Worm (Caenorhabditis elegans) whole organism, L4 larva: ENCODE results near the gene sam-4.

Experiments used
- F10B5.3 ChIP-seq: sonication (generic microtip); optimal IDR thresholded peaks from 2 replicates; lab custom pipeline; 2016; ENCODE audit warnings: mild to moderate bottlenecking, missing genetic modification characterization, missing compliant biosample characterization
- F26F4.8 ChIP-seq: fragments of 200-800 bp; sonication (Bioruptor generic); conservative IDR thresholded peaks from 2 replicates; pipeline ENCODE4 v1.3.6; 2022; ENCODE audit warnings: missing genetic modification characterization, missing compliant biosample characterization
- F37D6.2 ChIP-seq: sonication (generic microtip); optimal IDR thresholded peaks from 2 replicates; lab custom pipeline; 2016; ENCODE audit warnings: mild to moderate bottlenecking, missing genetic modification characterization, missing compliant biosample characterization
- F44E2.7 ChIP-seq: fragments of 200-800 bp; sonication (Bioruptor generic); IDR thresholded peaks from 2 replicates; pipeline ENCODE4 v2.1.2; 2022; ENCODE audit warnings: missing genetic modification characterization, missing compliant biosample characterization
- T26A8.4 ChIP-seq: fragments of 200-800 bp; sonication (Bioruptor generic); IDR thresholded peaks from 2 replicates; pipeline ENCODE4 v1.3.6; 2022; ENCODE audit warnings: missing genetic modification characterization, missing compliant biosample characterization
- Y48G9A.11 ChIP-seq: fragments of 200-800 bp; sonication (Bioruptor generic); IDR thresholded peaks from 2 replicates; pipeline ENCODE4 v1.3.6; 2022; ENCODE audit warnings: missing genetic modification reagents, missing genetic modification characterization, missing compliant biosample characterization
- Y75B8A.6 ChIP-seq: fragments of 200-800 bp; sonication (Bioruptor generic); IDR thresholded peaks from 2 replicates; pipeline ENCODE4 v1.3.6; 2022; ENCODE audit warnings: missing genetic modification reagents, missing genetic modification characterization, missing compliant biosample characterization
- aha-1 ChIP-seq: fragments of 150-350 bp; peaks from one replicate; lab custom pipeline; 2014; ENCODE audit warnings: missing biosample characterization, missing genetic modification characterization
- arid-1 ChIP-seq: fragments of 200-800 bp; sonication (Bioruptor generic); conservative IDR thresholded peaks from 2 replicates; pipeline ENCODE4 v1.3.6; 2022; ENCODE audit warnings: missing genetic modification reagents, missing genetic modification characterization, missing compliant biosample characterization
- ceh-20 ChIP-seq: fragments of 200-800 bp; sonication (Bioruptor generic); IDR thresholded peaks from 2 replicates; pipeline ENCODE4 v1.3.6; 2022; ENCODE audit warnings: missing genetic modification reagents, missing genetic modification characterization, missing compliant biosample characterization
- ceh-32 ChIP-seq: sonication (generic microtip); optimal IDR thresholded peaks from 2 replicates; lab custom pipeline; 2016; ENCODE audit warnings: mild to moderate bottlenecking, missing genetic modification characterization, missing compliant biosample characterization; ENCODE audit not compliant: poor library complexity
- ceh-62 ChIP-seq: sonication (generic microtip); optimal IDR thresholded peaks from 2 replicates; lab custom pipeline; 2017; ENCODE audit warnings: missing biosample characterization, missing genetic modification characterization
- ces-1 ChIP-seq: fragments of 150-350 bp; sonication (generic microtip); optimal IDR thresholded peaks from 4 replicates; lab custom pipeline; 2014; ENCODE audit warnings: missing biosample characterization, missing genetic modification reagents, missing genetic modification characterization
- cey-2 ChIP-seq: sonication (generic microtip); optimal IDR thresholded peaks from 3 replicates; lab custom pipeline; 2017; ENCODE audit warnings: missing genetic modification characterization, mild to moderate bottlenecking, missing compliant biosample characterization, antibody characterized with exemption, borderline replicate concordance; ENCODE audit not compliant: insufficient read depth
- daf-12 ChIP-seq: fragments of 150-350 bp; optimal IDR thresholded peaks from 2 replicates; lab custom pipeline; 2014; ENCODE audit warnings: missing biosample characterization, missing genetic modification reagents, missing genetic modification characterization
- daf-16 ChIP-seq, 3 experiments: sonication (generic microtip); optimal IDR thresholded peaks; 2 replicates each; lab custom pipeline; 2016 to 2017; ENCODE audit warnings: missing genetic modification characterization in 3 of 3, missing genetic modification reagents in 3 of 3, mild to moderate bottlenecking in 2 of 3, missing compliant biosample characterization in 2 of 3, missing biosample characterization in 1 of 3, moderate library complexity in 1 of 3
- daf-19 ChIP-seq: fragments of 200-800 bp; sonication (Bioruptor generic); conservative IDR thresholded peaks from 2 replicates; pipeline ENCODE4 v1.3.6; 2022; ENCODE audit warnings: missing genetic modification characterization, missing compliant biosample characterization
- dmd-6 ChIP-seq: fragments of 200-800 bp; sonication (Bioruptor generic); IDR thresholded peaks from 2 replicates; pipeline ENCODE4 v1.3.6; 2022; ENCODE audit warnings: missing genetic modification reagents, missing genetic modification characterization, missing compliant biosample characterization
- dmd-8 ChIP-seq: fragments of 200-800 bp; sonication (Bioruptor generic); IDR thresholded peaks from 2 replicates; pipeline ENCODE4 v1.3.6; 2022; ENCODE audit warnings: missing genetic modification characterization, missing compliant biosample characterization
- dmd-9 ChIP-seq: fragments of 200-800 bp; sonication (Bioruptor generic); IDR thresholded peaks from 2 replicates; pipeline ENCODE4 v1.3.6; 2022; ENCODE audit warnings: missing genetic modification reagents, missing genetic modification characterization, missing compliant biosample characterization
- dpl-1 ChIP-seq: fragments of 150-350 bp; optimal IDR thresholded peaks from 2 replicates; lab custom pipeline; 2014; ENCODE audit warnings: missing biosample characterization, missing genetic modification reagents, missing genetic modification characterization
- duxl-1 ChIP-seq: sonication (generic microtip); optimal IDR thresholded peaks from 2 replicates; lab custom pipeline; 2016; ENCODE audit warnings: mild to moderate bottlenecking, missing genetic modification characterization, moderate library complexity, missing compliant biosample characterization; ENCODE audit not compliant: poor library complexity
- egl-27 ChIP-seq: sonication (generic microtip); optimal IDR thresholded peaks from 3 replicates; lab custom pipeline; 2017; ENCODE audit warnings: missing biosample characterization, missing genetic modification reagents, missing genetic modification characterization
- egl-43 ChIP-seq: fragments of 200-800 bp; sonication (Bioruptor generic); IDR thresholded peaks from 2 replicates; pipeline ENCODE4 v1.3.6; 2022; ENCODE audit warnings: missing genetic modification reagents, missing genetic modification characterization, missing compliant biosample characterization
- fos-1 ChIP-seq: fragments of 150-350 bp; optimal IDR thresholded peaks from 2 replicates; lab custom pipeline; 2014; ENCODE audit warnings: missing biosample characterization, missing genetic modification characterization
- hlh-11 ChIP-seq: fragments of 200-800 bp; sonication (Bioruptor generic); optimal IDR thresholded peaks from 2 replicates; lab custom pipeline; 2018; ENCODE audit warnings: mild to moderate bottlenecking, missing genetic modification characterization, missing compliant biosample characterization
- jun-1 ChIP-seq: fragments of 150-350 bp; optimal IDR thresholded peaks from 2 replicates; lab custom pipeline; 2014; ENCODE audit warnings: missing biosample characterization, missing genetic modification reagents, missing genetic modification characterization
- lin-13 ChIP-seq: fragments of 150-350 bp; optimal IDR thresholded peaks from 2 replicates; lab custom pipeline; 2014; ENCODE audit warnings: missing biosample characterization, missing genetic modification reagents, missing genetic modification characterization
- lin-15B ChIP-seq: fragments of 150-350 bp; sonication (generic microtip); optimal IDR thresholded peaks from 3 replicates; lab custom pipeline; 2014; ENCODE audit warnings: missing biosample characterization, missing genetic modification characterization
- lin-38 ChIP-seq: fragments of 200-800 bp; sonication (Bioruptor generic); IDR thresholded peaks from 2 replicates; pipeline ENCODE4 v1.3.6; 2022; ENCODE audit warnings: missing genetic modification reagents, missing genetic modification characterization, missing compliant biosample characterization
- madf-9 ChIP-seq: fragments of 200-800 bp; sonication (Bioruptor generic); conservative IDR thresholded peaks from 2 replicates; pipeline ENCODE4 v1.3.6; 2022; ENCODE audit warnings: missing genetic modification reagents, missing genetic modification characterization, missing compliant biosample characterization
- mep-1 ChIP-seq: fragments of 150-350 bp; sonication (generic microtip); optimal IDR thresholded peaks from 3 replicates; lab custom pipeline; 2014; ENCODE audit warnings: missing biosample characterization, missing genetic modification characterization
- mxl-3 ChIP-seq: fragments of 200-800 bp; sonication (Bioruptor generic); optimal IDR thresholded peaks from 2 replicates; lab custom pipeline; 2018; ENCODE audit warnings: mild to moderate bottlenecking, missing genetic modification characterization, missing compliant biosample characterization
- nhr-102 ChIP-seq: sonication (generic microtip); optimal IDR thresholded peaks from 2 replicates; lab custom pipeline; 2016; ENCODE audit warnings: mild to moderate bottlenecking, missing genetic modification characterization, moderate library complexity, missing compliant biosample characterization
- nhr-111 ChIP-seq: fragments of 200-800 bp; sonication (Bioruptor generic); optimal IDR thresholded peaks from 2 replicates; lab custom pipeline; 2018; ENCODE audit warnings: mild to moderate bottlenecking, missing genetic modification characterization, missing compliant biosample characterization
- nhr-42 ChIP-seq: fragments of 200-800 bp; sonication (Bioruptor generic); IDR thresholded peaks from 2 replicates; pipeline ENCODE4 v1.3.6; 2022; ENCODE audit warnings: missing genetic modification characterization, missing compliant biosample characterization
- nhr-48 ChIP-seq: sonication (generic microtip); optimal IDR thresholded peaks from 2 replicates; lab custom pipeline; 2016; ENCODE audit warnings: mild to moderate bottlenecking, missing genetic modification characterization, missing compliant biosample characterization
- php-3 ChIP-seq: fragments of 200-800 bp; sonication (Bioruptor generic); IDR thresholded peaks from 2 replicates; pipeline ENCODE4 v1.3.6; 2022; ENCODE audit warnings: missing genetic modification reagents, missing genetic modification characterization, missing compliant biosample characterization
- skn-1 ChIP-seq: fragments of 150-350 bp; optimal IDR thresholded peaks from 2 replicates; lab custom pipeline; 2014; ENCODE audit warnings: missing biosample characterization, missing genetic modification characterization
- spr-1 ChIP-seq: sonication (generic microtip); optimal IDR thresholded peaks from 2 replicates; lab custom pipeline; 2016; ENCODE audit warnings: mild to moderate bottlenecking, missing genetic modification characterization, missing compliant biosample characterization
- spr-3 ChIP-seq: fragments of 200-800 bp; sonication (Bioruptor generic); optimal IDR thresholded peaks from 2 replicates; lab custom pipeline; 2018; ENCODE audit warnings: mild to moderate bottlenecking, missing genetic modification characterization, missing compliant biosample characterization
- tag-97 ChIP-seq: fragments of 200-800 bp; sonication (Bioruptor generic); IDR thresholded peaks from 2 replicates; pipeline ENCODE4 v1.3.6; 2022; ENCODE audit warnings: missing genetic modification characterization, missing compliant biosample characterization
- tra-1 ChIP-seq: fragments of 200-800 bp; sonication (Bioruptor generic); IDR thresholded peaks from 2 replicates; pipeline ENCODE4 v1.3.6; 2022; ENCODE audit warnings: missing genetic modification reagents, missing genetic modification characterization, missing compliant biosample characterization
- unc-130 ChIP-seq: sonication (generic microtip); optimal IDR thresholded peaks from 2 replicates; lab custom pipeline; 2016; ENCODE audit warnings: missing genetic modification reagents, missing genetic modification characterization, missing compliant biosample characterization
- unc-62 ChIP-seq, 3 experiments: fragments of 150-350 bp in 1 of 3; sonication (generic microtip); optimal IDR thresholded peaks in 2 of 3; peaks in 1 of 3; 1 replicate in 1 of 3; 2 replicates in 2 of 3; lab custom pipeline; 2014 to 2017; ENCODE audit warnings: missing biosample characterization in 3 of 3, missing genetic modification characterization in 3 of 3, missing genetic modification reagents in 3 of 3, missing genotype in 1 of 3
- vab-7 ChIP-seq: fragments of 200-800 bp; sonication (Bioruptor generic); IDR thresholded peaks from 2 replicates; pipeline ENCODE4 v1.3.6; 2022; ENCODE audit warnings: missing genetic modification reagents, missing genetic modification characterization, missing compliant biosample characterization
- zfp-2 ChIP-seq: sonication (generic microtip); optimal IDR thresholded peaks from 2 replicates; lab custom pipeline; 2016; ENCODE audit warnings: mild to moderate bottlenecking, missing genetic modification characterization, missing compliant biosample characterization
- zfp-3 ChIP-seq: fragments of 200-800 bp; sonication (Bioruptor generic); conservative IDR thresholded peaks from 2 replicates; pipeline ENCODE4 v1.3.6; 2022; ENCODE audit warnings: missing genetic modification reagents, missing genetic modification characterization, missing compliant biosample characterization
- zip-11 ChIP-seq: fragments of 200-800 bp; sonication (Bioruptor generic); IDR thresholded peaks from 2 replicates; pipeline ENCODE4 v1.3.6; 2022; ENCODE audit warnings: missing genetic modification characterization, missing compliant biosample characterization

Gene sam-4

ce11 chrII:5661735-5662177, 12.7 kb upstream of the sam-4 start (continued):
- peak; percentile 90 for TF ChIP-seq dmd-6 (GFP tag; lab: Robert Waterston, UW)
- peak; percentile 90 for TF ChIP-seq madf-9 (GFP tag; lab: Robert Waterston, UW)
- TF ChIP-seq nhr-48 (tag; lab: Kevin White, UChicago) = peak; percentile 73
- TF ChIP-seq unc-130 (GFP tag; lab: Kevin White, UChicago) = peak; percentile 76
- peak; percentile 99 for TF ChIP-seq nhr-111 (GFP tag; lab: Kevin White, UChicago)
- 0 out of 2 replicates have a peak, but pooled peaks have one; percentile 51 for TF ChIP-seq daf-19 (GFP tag; lab: Robert Waterston, UW)
- peak; percentile 76 for TF ChIP-seq lin-13 (GFP tag; lab: Kevin White, UChicago)
- peak; percentile 98 for TF ChIP-seq dmd-8 (GFP tag; lab: Robert Waterston, UW)
- TF ChIP-seq ceh-62 = no peak
- peak; percentile 98 for TF ChIP-seq Y75B8A.6 (GFP tag; lab: Robert Waterston, UW)
- TF ChIP-seq dmd-9 (GFP tag; lab: Robert Waterston, UW) = peak; percentile 80
- peak; percentile 94 for TF ChIP-seq nhr-42 (GFP tag; lab: Robert Waterston, UW)
- peak; percentile 17 for TF ChIP-seq F10B5.3 (tag; lab: Kevin White, UChicago)
- peak; percentile 97 for TF ChIP-seq vab-7 (GFP tag; lab: Robert Waterston, UW)
- TF ChIP-seq daf-12 (tag; lab: Kevin White, UChicago) = no peak
- TF ChIP-seq daf-16 (GFP tag; optimal IDR thresholded peaks at IDR 0.05; lab: Kevin White, UChicago) = peak; percentile 43 to 46
- peak; percentile 72 for TF ChIP-seq daf-16 (tag; optimal IDR thresholded peaks at IDR 0.05; lab: Kevin White, UChicago)
- peak; percentile 69 for TF ChIP-seq duxl-1 (tag; lab: Kevin White, UChicago)
- TF ChIP-seq aha-1 (tag; lab: Kevin White, UChicago) = peak; percentile 99
- TF ChIP-seq nhr-102 (tag; lab: Kevin White, UChicago) = peak; percentile 70
- TF ChIP-seq unc-62 (GFP tag; optimal IDR thresholded peaks at IDR 0.05 in 1 of 2; lab: Kevin White, UChicago) = peak in 1 of 2 experiments; percentile 100
- TF ChIP-seq unc-62 (tag; optimal IDR thresholded peaks at IDR 0.05; lab: Kevin White, UChicago) = peak; percentile 45
- peak; percentile 87 for TF ChIP-seq hlh-11 (tag; lab: Kevin White, UChicago)
- TF ChIP-seq mxl-3 (GFP tag; lab: Kevin White, UChicago) = peak; percentile 88
- TF ChIP-seq arid-1 (GFP tag; lab: Robert Waterston, UW) = peak; percentile 97
- no peak for TF ChIP-seq fos-1 (tag; lab: Kevin White, UChicago)
- peak; percentile 37 for TF ChIP-seq dpl-1 (GFP tag; lab: Kevin White, UChicago)
- TF ChIP-seq ceh-32 (tag; lab: Kevin White, UChicago) = peak; percentile 59
- peak; percentile 57 for TF ChIP-seq zfp-2
- TF ChIP-seq jun-1 (tag; lab: Kevin White, UChicago) = peak; percentile 33
- peak; percentile 94 for TF ChIP-seq spr-3 (GFP tag; lab: Kevin White, UChicago)
- TF ChIP-seq cey-2 (tag; lab: Kevin White, UChicago) = no peak
- TF ChIP-seq F37D6.2 (tag; lab: Kevin White, UChicago) = peak; percentile 91
- TF ChIP-seq php-3 (GFP tag; lab: Robert Waterston, UW) = peak; percentile 90
- peak; percentile 62 for TF ChIP-seq skn-1
- no peak for TF ChIP-seq lin-15B
- peak; percentile 78 for TF ChIP-seq egl-27 (tag; lab: Kevin White, UChicago)
- TF ChIP-seq zfp-3 (GFP tag; lab: Robert Waterston, UW) = peak; percentile 98
- peak; percentile 57; the same call in 1 of the 2 replicates for TF ChIP-seq F26F4.8
- TF ChIP-seq egl-43 (GFP tag; lab: Robert Waterston, UW) = peak; percentile 99
- TF ChIP-seq tag-97 (GFP tag; lab: Robert Waterston, UW) = peak; percentile 90
- peak; percentile 90 for TF ChIP-seq mep-1 (tag; lab: Kevin White, UChicago)
- TF ChIP-seq lin-38 (GFP tag; lab: Robert Waterston, UW) = peak; percentile 89
- TF ChIP-seq Y48G9A.11 (GFP tag; lab: Robert Waterston, UW) = peak; percentile 95
- TF ChIP-seq zip-11 = peak; percentile 67; the same call in 1 of the 2 replicates
- peak; percentile 97 for TF ChIP-seq tra-1 (GFP tag; lab: Robert Waterston, UW)
- TF ChIP-seq ceh-20 (GFP tag; lab: Robert Waterston, UW) = peak; percentile 96
- TF ChIP-seq spr-1 (tag; lab: Kevin White, UChicago) = peak; percentile 91
- peak; percentile 97 for TF ChIP-seq T26A8.4 (GFP tag; lab: Robert Waterston, UW)
- no peak for TF ChIP-seq ces-1 (GFP tag; lab: Kevin White, UChicago)
- peak; percentile 94 for TF ChIP-seq F44E2.7 (GFP tag; lab: Robert Waterston, UW)
